Worm (Caenorhabditis elegans) whole organism, late embryonic: Measurements from ENCODE around the gene C33G3.6.

Experiments
- C38D4.7 ChIP-seq: fragments of 200-800 bp; sonication (Bioruptor generic); optimal IDR thresholded peaks from 2 replicates; lab custom pipeline; 2018; ENCODE audit warnings: mild to moderate bottlenecking, missing genetic modification characterization, moderate library complexity, missing compliant biosample characterization
- F13H6.1 ChIP-seq: sonication (generic microtip); optimal IDR thresholded peaks from 2 replicates; lab custom pipeline; 2016; ENCODE audit warnings: missing genetic modification characterization, missing compliant biosample characterization
- K09A11.1 ChIP-seq: sonication (generic microtip); optimal IDR thresholded peaks from 2 replicates; lab custom pipeline; 2017; ENCODE audit warnings: antibody characterized with exemption, mild to moderate bottlenecking, missing genetic modification characterization, missing compliant biosample characterization; ENCODE audit not compliant: insufficient read depth
- T23F11.4 ChIP-seq: fragments of 200-800 bp; sonication (Bioruptor generic); optimal IDR thresholded peaks from 2 replicates; lab custom pipeline; 2018; ENCODE audit warnings: mild to moderate bottlenecking, missing genetic modification characterization, missing compliant biosample characterization
- ahr-1 ChIP-seq: sonication (generic microtip); optimal IDR thresholded peaks from 2 replicates; lab custom pipeline; 2016; ENCODE audit warnings: missing genetic modification characterization, missing compliant biosample characterization
- ama-1 ChIP-seq: fragments of 150-350 bp; optimal IDR thresholded peaks from 2 replicates; lab custom pipeline; 2014
- ceh-18 ChIP-seq: sonication (generic microtip); optimal IDR thresholded peaks from 2 replicates; lab custom pipeline; 2016; ENCODE audit warnings: missing genetic modification characterization, missing compliant biosample characterization
- ceh-19 ChIP-seq: fragments of 200-800 bp; sonication (Bioruptor generic); optimal IDR thresholded peaks from 2 replicates; lab custom pipeline; 2018; ENCODE audit warnings: mild to moderate bottlenecking, missing genetic modification characterization, missing compliant biosample characterization
- ceh-2 ChIP-seq: sonication (generic microtip); optimal IDR thresholded peaks from 2 replicates; lab custom pipeline; 2016; ENCODE audit warnings: missing genotype, missing genetic modification characterization, missing compliant biosample characterization
- ceh-22 ChIP-seq: sonication (generic microtip); optimal IDR thresholded peaks from 2 replicates; lab custom pipeline; 2017; ENCODE audit warnings: missing biosample characterization, missing genetic modification characterization
- ceh-30 ChIP-seq: fragments of 150-350 bp; optimal IDR thresholded peaks from 2 replicates; lab custom pipeline; 2014; ENCODE audit warnings: missing biosample characterization, missing genetic modification characterization
- ceh-31 ChIP-seq: sonication (generic microtip); optimal IDR thresholded peaks from 2 replicates; lab custom pipeline; 2016; ENCODE audit warnings: missing genetic modification characterization, missing compliant biosample characterization
- ceh-34 ChIP-seq: sonication (generic microtip); optimal IDR thresholded peaks from 2 replicates; lab custom pipeline; 2016; ENCODE audit warnings: mild to moderate bottlenecking, missing genetic modification characterization, missing compliant biosample characterization
- ceh-9 ChIP-seq: sonication (generic microtip); optimal IDR thresholded peaks from 2 replicates; lab custom pipeline; 2016; ENCODE audit warnings: mild to moderate bottlenecking, missing genetic modification characterization, inconsistent platforms, missing compliant biosample characterization
- dmd-4 ChIP-seq: sonication (generic microtip); optimal IDR thresholded peaks from 2 replicates; lab custom pipeline; 2016; ENCODE audit warnings: borderline replicate concordance, missing genetic modification characterization, missing compliant biosample characterization
- dve-1 ChIP-seq: sonication (generic microtip); optimal IDR thresholded peaks from 2 replicates; lab custom pipeline; 2017; ENCODE audit warnings: antibody characterized with exemption, mild to moderate bottlenecking, missing genetic modification characterization, missing compliant biosample characterization
- elt-2 ChIP-seq: sonication (generic microtip); optimal IDR thresholded peaks from 2 replicates; lab custom pipeline; 2016; ENCODE audit warnings: missing genetic modification reagents, missing genetic modification characterization, missing compliant biosample characterization
- eyg-1 ChIP-seq: sonication (generic microtip); optimal IDR thresholded peaks from 2 replicates; lab custom pipeline; 2016; ENCODE audit warnings: missing genotype, missing genetic modification characterization, missing compliant biosample characterization
- fax-1 ChIP-seq: sonication (generic microtip); optimal IDR thresholded peaks from 2 replicates; lab custom pipeline; 2016; ENCODE audit warnings: missing genotype, missing genetic modification characterization, missing compliant biosample characterization
- fkh-10 ChIP-seq: fragments of 150-350 bp; optimal IDR thresholded peaks from 2 replicates; lab custom pipeline; 2014; ENCODE audit warnings: missing biosample characterization, missing genetic modification reagents, missing genetic modification characterization
- fkh-6 ChIP-seq: sonication (generic microtip); optimal IDR thresholded peaks from 2 replicates; lab custom pipeline; 2016; ENCODE audit warnings: missing genetic modification characterization, missing compliant biosample characterization
- gmeb-2 ChIP-seq: sonication (generic microtip); optimal IDR thresholded peaks from 2 replicates; lab custom pipeline; 2016; ENCODE audit warnings: missing genetic modification characterization, inconsistent platforms, missing compliant biosample characterization
- hlh-13 ChIP-seq: fragments of 200-800 bp; sonication (Bioruptor generic); optimal IDR thresholded peaks from 2 replicates; lab custom pipeline; 2018; ENCODE audit warnings: mild to moderate bottlenecking, missing genetic modification characterization, missing compliant biosample characterization
- hlh-6 ChIP-seq: sonication (generic microtip); optimal IDR thresholded peaks from 2 replicates; lab custom pipeline; 2016; ENCODE audit warnings: missing genotype, missing genetic modification characterization, missing compliant biosample characterization
- lim-6 ChIP-seq: sonication (generic microtip); optimal IDR thresholded peaks from 2 replicates; lab custom pipeline; 2016; ENCODE audit warnings: missing genetic modification characterization, missing compliant biosample characterization
- madf-2 ChIP-seq: sonication (generic microtip); optimal IDR thresholded peaks from 2 replicates; lab custom pipeline; 2017; ENCODE audit warnings: missing genetic modification characterization, missing compliant biosample characterization
- mec-3 ChIP-seq: sonication (generic microtip); optimal IDR thresholded peaks from 2 replicates; lab custom pipeline; 2016; ENCODE audit warnings: borderline replicate concordance, missing genetic modification characterization, missing compliant biosample characterization
- nfya-1 ChIP-seq: sonication (generic microtip); optimal IDR thresholded peaks from 2 replicates; lab custom pipeline; 2017; ENCODE audit warnings: missing genetic modification characterization, mild to moderate bottlenecking, missing compliant biosample characterization, antibody characterized with exemption, moderate library complexity
- nhr-11 ChIP-seq: fragments of 150-350 bp; optimal IDR thresholded peaks from 2 replicates; lab custom pipeline; 2014; ENCODE audit warnings: missing biosample characterization, missing genetic modification characterization
- nhr-232 ChIP-seq: sonication (generic microtip); optimal IDR thresholded peaks from 2 replicates; lab custom pipeline; 2016; ENCODE audit warnings: missing genetic modification characterization, missing compliant biosample characterization
- npax-4 ChIP-seq: sonication (generic microtip); optimal IDR thresholded peaks from 2 replicates; lab custom pipeline; 2016; ENCODE audit warnings: missing genetic modification characterization, missing compliant biosample characterization
- odd-2 ChIP-seq: sonication (generic microtip); optimal IDR thresholded peaks from 2 replicates; lab custom pipeline; 2017; ENCODE audit warnings: antibody characterized with exemption, mild to moderate bottlenecking, missing genetic modification characterization, missing compliant biosample characterization
- pag-3 ChIP-seq: sonication (generic microtip); optimal IDR thresholded peaks from 2 replicates; lab custom pipeline; 2016; ENCODE audit warnings: missing compliant biosample characterization, missing genetic modification characterization, borderline replicate concordance
- pat-9 ChIP-seq: fragments of 200-800 bp; sonication (Bioruptor generic); optimal IDR thresholded peaks from 2 replicates; lab custom pipeline; 2018; ENCODE audit warnings: mild to moderate bottlenecking, missing genetic modification characterization, moderate library complexity, missing compliant biosample characterization
- ref-2 ChIP-seq: sonication (generic microtip); optimal IDR thresholded peaks from 2 replicates; lab custom pipeline; 2016; ENCODE audit warnings: missing genetic modification characterization, missing compliant biosample characterization
- sdc-2 ChIP-seq: sonication (generic microtip); optimal IDR thresholded peaks from 2 replicates; lab custom pipeline; 2016; ENCODE audit warnings: missing genotype, missing genetic modification characterization, missing compliant biosample characterization
- sox-2 ChIP-seq: fragments of 200-800 bp; sonication (Bioruptor generic); IDR thresholded peaks from 2 replicates; pipeline ENCODE4 v1.3.6; 2022; ENCODE audit warnings: missing genetic modification reagents, missing genetic modification characterization, missing compliant biosample characterization
- tbx-2 ChIP-seq: sonication (generic microtip); optimal IDR thresholded peaks from 2 replicates; lab custom pipeline; 2016; ENCODE audit warnings: missing genetic modification characterization, missing compliant biosample characterization
- unc-3 ChIP-seq, 2 experiments: fragments of 200-800 bp in 1 of 2; sonication (Bioruptor generic) in 1 of 2; sonication (generic microtip) in 1 of 2; conservative IDR thresholded peaks in 1 of 2; optimal IDR thresholded peaks in 1 of 2; 2 replicates each; pipeline versions ENCODE4 v1.3.6 to Lab custom; 2016 to 2022; ENCODE audit warnings: missing compliant biosample characterization in 2 of 2, missing genetic modification characterization in 2 of 2, missing genetic modification reagents in 1 of 2
- unc-42 ChIP-seq: sonication (generic microtip); optimal IDR thresholded peaks from 2 replicates; lab custom pipeline; 2016; ENCODE audit warnings: missing genotype, missing genetic modification characterization, missing compliant biosample characterization
- unc-55 ChIP-seq: sonication (generic microtip); optimal IDR thresholded peaks from 2 replicates; lab custom pipeline; 2017; ENCODE audit warnings: missing biosample characterization, missing genetic modification reagents, missing genetic modification characterization
- unc-86 ChIP-seq: sonication (generic microtip); optimal IDR thresholded peaks from 2 replicates; lab custom pipeline; 2016; ENCODE audit warnings: missing genetic modification characterization, missing compliant biosample characterization
- ztf-16 ChIP-seq: sonication (generic microtip); optimal IDR thresholded peaks from 2 replicates; lab custom pipeline; 2017; ENCODE audit warnings: missing genetic modification characterization, missing compliant biosample characterization

C33G3.6 gene

DNA sequence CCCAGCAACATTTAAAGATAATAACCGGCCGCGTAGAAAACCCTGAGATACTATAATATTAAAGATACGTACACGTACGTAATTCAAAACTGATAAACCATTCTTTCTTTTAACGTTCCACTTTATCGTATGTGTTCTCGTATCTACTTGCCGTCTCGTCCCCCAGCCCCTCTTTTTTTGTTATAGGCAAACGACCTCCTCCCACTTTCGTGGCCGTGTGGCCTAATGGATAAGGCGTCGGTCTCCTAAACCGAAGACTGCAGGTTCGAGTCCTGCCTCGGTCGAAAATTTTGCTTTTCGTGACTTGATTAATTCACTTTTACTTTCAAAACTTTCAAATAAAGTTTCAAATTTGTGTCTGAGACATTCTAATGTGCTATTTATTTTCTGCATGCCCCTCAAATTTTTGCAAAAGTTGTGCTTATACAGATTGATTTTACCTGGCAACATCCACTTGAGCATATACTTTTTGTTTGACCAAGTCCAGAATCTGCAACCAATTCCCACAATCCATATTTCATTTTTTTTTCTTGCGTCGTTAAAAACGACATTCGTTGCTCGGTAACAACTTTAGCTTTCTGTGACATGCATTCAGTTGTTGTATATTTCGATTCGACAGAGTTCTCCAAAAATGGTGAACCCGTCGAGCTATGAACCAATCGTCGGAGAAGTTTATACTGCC lies 31.5 kb upstream of the C33G3.6 start, which contains the start of gene F28H6.7 (continued):
- peak; percentile 69 for TF ChIP-seq F13H6.1 (tag; lab: Kevin White, UChicago)
- peak; percentile 94 for TF ChIP-seq hlh-6 (tag; lab: Kevin White, UChicago)
- peak; percentile 97 for TF ChIP-seq elt-2
- TF ChIP-seq unc-42 (tag; lab: Kevin White, UChicago), result peak; percentile 20
- TF ChIP-seq dmd-4 (tag; lab: Kevin White, UChicago), result peak; percentile 39
- TF ChIP-seq dve-1 (tag; lab: Kevin White, UChicago), result peak; percentile 78
- peak; percentile 84 for TF ChIP-seq ceh-9 (tag; lab: Kevin White, UChicago)
- TF ChIP-seq fax-1 (tag; lab: Kevin White, UChicago), result peak; percentile 80
- TF ChIP-seq ceh-22, result no peak
- TF ChIP-seq sox-2 (GFP tag; lab: Robert Waterston, UW), result peak; percentile 94
- TF ChIP-seq ceh-2 (tag; lab: Kevin White, UChicago), result peak; percentile 82
- TF ChIP-seq mec-3 (tag; lab: Kevin White, UChicago), result no peak
- TF ChIP-seq npax-4 (tag; lab: Kevin White, UChicago), result peak; percentile 80
- TF ChIP-seq ceh-31 (tag; lab: Kevin White, UChicago), result peak; percentile 46
- TF ChIP-seq unc-3 (GFP tag; conservative IDR thresholded peaks at IDR 0.05; lab: Robert Waterston, UW), result peak; percentile 92
- peak; percentile 76 for TF ChIP-seq unc-3 (tag; optimal IDR thresholded peaks at IDR 0.05; lab: Kevin White, UChicago)
- peak; percentile 68 for TF ChIP-seq ceh-18
- TF ChIP-seq ceh-30, result no peak
- TF ChIP-seq nhr-232 (tag; lab: Kevin White, UChicago), result peak; percentile 95
- TF ChIP-seq madf-2 (tag; lab: Kevin White, UChicago), result peak; percentile 75
- TF ChIP-seq fkh-10 (GFP tag; lab: Kevin White, UChicago), result peak; percentile 27
- peak; percentile 91 for TF ChIP-seq pat-9 (tag; lab: Kevin White, UChicago)
- peak; percentile 90 for TF ChIP-seq C38D4.7 (GFP tag; lab: Kevin White, UChicago)
- peak; percentile 78 for TF ChIP-seq lim-6 (tag; lab: Kevin White, UChicago)
- TF ChIP-seq ceh-19 (GFP tag; lab: Kevin White, UChicago), result peak; percentile 92
- TF ChIP-seq ama-1 (lab: Kevin White, UChicago), result no peak
- TF ChIP-seq hlh-13 (GFP tag; lab: Kevin White, UChicago), result peak; percentile 86
- TF ChIP-seq unc-55 (GFP tag; lab: Kevin White, UChicago), result no peak
- peak; percentile 85 for TF ChIP-seq eyg-1 (tag; lab: Kevin White, UChicago)
- TF ChIP-seq unc-86, result peak; percentile 84
- peak; percentile 85 for TF ChIP-seq T23F11.4 (GFP tag; lab: Kevin White, UChicago)
- peak; percentile 92 for TF ChIP-seq ztf-16 (tag; lab: Kevin White, UChicago)
- TF ChIP-seq tbx-2, result peak; percentile 85
- TF ChIP-seq nhr-11 (tag; lab: Kevin White, UChicago), result no peak
- peak; percentile 89 for TF ChIP-seq sdc-2 (tag; lab: Kevin White, UChicago)
- TF ChIP-seq odd-2, result peak; percentile 80
- peak; percentile 48 for TF ChIP-seq nfya-1

DNA sequence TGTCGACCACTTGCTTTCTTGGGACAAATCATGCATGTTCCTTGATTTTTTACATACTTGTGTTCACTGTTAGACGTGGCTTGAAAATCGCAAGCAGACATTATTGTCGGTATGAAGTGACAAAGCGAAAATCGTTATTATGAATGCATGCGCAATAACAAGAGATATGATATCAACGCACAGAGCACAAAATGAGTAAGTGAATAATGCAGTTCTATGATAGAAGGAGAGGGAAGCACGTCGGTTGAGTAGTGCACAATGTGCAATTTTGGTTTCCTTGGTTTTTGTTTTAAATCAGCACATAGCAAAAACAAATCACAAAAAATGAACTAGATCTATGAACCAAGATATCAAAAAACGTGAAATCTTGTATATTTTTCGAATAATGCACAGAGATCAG lies 29.2 kb upstream of the C33G3.6 start, which contains the start of gene nhr-281:
nhr-281 (minus strand) TSS at position 101 of the 400 bp plus-strand sequence.
- no peak for TF ChIP-seq ref-2 (tag; lab: Kevin White, UChicago)
- no peak for TF ChIP-seq ahr-1 (tag; lab: Kevin White, UChicago)
- no peak for TF ChIP-seq ceh-34 (tag; lab: Kevin White, UChicago)
- no peak for TF ChIP-seq K09A11.1 (tag; lab: Kevin White, UChicago)
- TF ChIP-seq fkh-6 (tag; lab: Kevin White, UChicago), result no peak
- TF ChIP-seq pag-3 (tag; lab: Kevin White, UChicago), result no peak
- no peak for TF ChIP-seq gmeb-2 (tag; lab: Kevin White, UChicago)
- TF ChIP-seq nhr-232 (tag; lab: Kevin White, UChicago), result no peak
- TF ChIP-seq ceh-30, result no peak
- no peak for TF ChIP-seq fkh-10 (GFP tag; lab: Kevin White, UChicago)
- TF ChIP-seq ztf-16 (tag; lab: Kevin White, UChicago), result no peak
